Worm (Caenorhabditis elegans) whole organism, late embryonic: ENCODE data around the gene C46C2.3.

Experiments
- dmd-4 ChIP-seq: sonication (generic microtip); optimal IDR thresholded peaks from 2 replicates; lab custom pipeline; 2016; ENCODE audit warnings: borderline replicate concordance, missing genetic modification characterization, missing compliant biosample characterization
- elt-2 ChIP-seq: sonication (generic microtip); optimal IDR thresholded peaks from 2 replicates; lab custom pipeline; 2016; ENCODE audit warnings: missing genetic modification reagents, missing genetic modification characterization, missing compliant biosample characterization
- hlh-30 ChIP-seq: sonication (generic microtip); optimal IDR thresholded peaks from 2 replicates; lab custom pipeline; 2017; ENCODE audit warnings: antibody characterized with exemption, missing genetic modification characterization, missing compliant biosample characterization; ENCODE audit not compliant: insufficient read depth
- hlh-6 ChIP-seq: sonication (generic microtip); optimal IDR thresholded peaks from 2 replicates; lab custom pipeline; 2016; ENCODE audit warnings: missing genotype, missing genetic modification characterization, missing compliant biosample characterization
- lin-11 ChIP-seq: fragments of 200-800 bp; sonication (Bioruptor generic); optimal IDR thresholded peaks from 2 replicates; lab custom pipeline; 2018; ENCODE audit warnings: mild to moderate bottlenecking, missing genetic modification characterization, missing compliant biosample characterization
- mec-3 ChIP-seq: sonication (generic microtip); optimal IDR thresholded peaks from 2 replicates; lab custom pipeline; 2016; ENCODE audit warnings: borderline replicate concordance, missing genetic modification characterization, missing compliant biosample characterization
- pag-3 ChIP-seq: sonication (generic microtip); optimal IDR thresholded peaks from 2 replicates; lab custom pipeline; 2016; ENCODE audit warnings: missing compliant biosample characterization, missing genetic modification characterization, borderline replicate concordance
- sox-2 ChIP-seq: fragments of 200-800 bp; sonication (Bioruptor generic); IDR thresholded peaks from 2 replicates; pipeline ENCODE4 v1.3.6; 2022; ENCODE audit warnings: missing genetic modification reagents, missing genetic modification characterization, missing compliant biosample characterization
- unc-42 ChIP-seq: sonication (generic microtip); optimal IDR thresholded peaks from 2 replicates; lab custom pipeline; 2016; ENCODE audit warnings: missing genotype, missing genetic modification characterization, missing compliant biosample characterization

- TF ChIP-seq dmd-4 (tag; lab: Kevin White, UChicago) = no peak
- TF ChIP-seq unc-42 (tag; lab: Kevin White, UChicago) = no peak
- no peak for TF ChIP-seq mec-3 (tag; lab: Kevin White, UChicago)
- TF ChIP-seq hlh-6 (tag; lab: Kevin White, UChicago) = no peak
- no peak for TF ChIP-seq sox-2
- no peak for TF ChIP-seq lin-11 (tag; lab: Kevin White, UChicago)
- no peak for TF ChIP-seq hlh-30 (tag; lab: Kevin White, UChicago)
- TF ChIP-seq elt-2 (tag; lab: Kevin White, UChicago) = no peak
- no peak for TF ChIP-seq pag-3
Observed at ce11 chrIV:9264513-9264912, 39.6 kb downstream of the C46C2.3 start.
